Fruit fly (Drosophila melanogaster): ENCODE measurements around the gene Elp4.

Elp4 gene

DNA sequence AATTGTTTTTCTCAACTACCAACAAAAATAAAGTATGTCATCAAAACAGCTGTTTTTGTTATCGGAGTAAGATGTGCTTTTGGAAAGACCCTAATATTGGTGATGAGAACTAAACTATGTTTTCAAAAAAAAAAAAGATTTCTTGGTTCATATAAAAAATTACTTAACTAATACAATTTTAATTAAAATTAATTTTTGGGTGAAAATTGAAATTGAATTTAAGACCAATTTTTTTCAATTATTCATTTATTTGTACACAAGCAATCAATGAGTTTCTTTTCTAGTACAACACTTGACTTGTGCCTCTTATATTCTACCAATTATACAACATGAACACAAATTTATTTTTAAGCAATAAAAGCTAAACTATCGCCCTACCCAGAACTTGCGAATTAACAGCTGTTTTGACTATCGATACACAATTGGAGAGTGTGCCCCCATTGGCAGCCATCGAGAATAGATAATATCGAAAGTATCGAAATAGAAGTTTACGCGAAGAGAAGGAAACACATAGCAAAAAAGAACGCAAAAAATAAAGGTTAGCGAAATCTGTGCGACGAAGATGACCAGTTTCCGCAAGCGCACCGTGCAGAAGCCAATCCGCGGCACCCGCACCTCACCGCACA is at the start of gene Elp4, which contains the start of gene Vps52:
Gene Elp4, plus strand, starts transcription at position 292 of the 626 bp plus-strand sequence.
Gene Vps52, minus strand, starts transcription at position 51 of the 626 bp plus-strand sequence.
- TF ChIP-seq CTCF (optimal IDR thresholded peaks at IDR 0.05) (no peak), CG8478 (optimal IDR thresholded peaks at IDR 0.05) (no peak)

DNA sequence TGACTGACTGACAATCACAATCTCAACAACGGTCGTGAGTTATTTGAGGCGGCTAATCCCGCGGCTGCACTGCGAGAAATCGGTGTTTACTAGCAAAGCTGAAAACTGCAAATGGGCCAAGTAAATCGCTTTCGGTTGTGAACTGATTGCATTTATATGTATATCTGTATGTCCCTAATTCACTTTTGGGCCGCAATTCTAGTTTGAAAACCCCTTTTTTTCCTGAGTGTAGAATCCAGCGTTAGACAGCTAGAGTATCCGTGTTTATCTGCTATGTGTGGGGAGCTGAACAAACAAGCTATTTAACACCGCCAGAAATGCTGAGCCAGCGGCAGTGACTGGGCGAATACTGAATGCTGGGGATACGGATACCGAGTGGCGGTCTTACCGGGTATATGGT is 47.2 kb upstream of the Elp4 start:
- TF ChIP-seq CG8478 (optimal IDR thresholded peaks at IDR 0.05) (no peak), CTCF (optimal IDR thresholded peaks at IDR 0.05) (no peak)

DNA sequence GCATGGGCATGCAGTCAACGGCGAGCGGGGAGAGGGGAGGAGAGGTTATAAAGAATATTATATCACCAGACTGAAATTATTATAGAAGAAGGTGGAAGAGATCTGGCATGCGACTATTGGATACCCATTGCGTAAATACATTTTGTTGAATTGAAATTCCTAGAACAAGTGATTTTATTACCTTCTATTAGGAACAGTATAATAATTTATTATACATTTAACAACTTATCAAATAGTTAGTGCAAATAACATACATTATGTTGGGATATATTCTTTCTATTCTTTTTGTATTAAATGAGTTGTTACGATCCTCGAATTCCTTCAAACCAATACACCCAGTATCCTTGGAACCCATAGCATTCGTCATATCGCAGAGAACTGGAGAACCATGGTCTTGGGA is 45.7 kb upstream of the Elp4 start:
- TF ChIP-seq CG8478 (optimal IDR thresholded peaks at IDR 0.05) (no peak), CTCF (optimal IDR thresholded peaks at IDR 0.05) (no peak)

DNA sequence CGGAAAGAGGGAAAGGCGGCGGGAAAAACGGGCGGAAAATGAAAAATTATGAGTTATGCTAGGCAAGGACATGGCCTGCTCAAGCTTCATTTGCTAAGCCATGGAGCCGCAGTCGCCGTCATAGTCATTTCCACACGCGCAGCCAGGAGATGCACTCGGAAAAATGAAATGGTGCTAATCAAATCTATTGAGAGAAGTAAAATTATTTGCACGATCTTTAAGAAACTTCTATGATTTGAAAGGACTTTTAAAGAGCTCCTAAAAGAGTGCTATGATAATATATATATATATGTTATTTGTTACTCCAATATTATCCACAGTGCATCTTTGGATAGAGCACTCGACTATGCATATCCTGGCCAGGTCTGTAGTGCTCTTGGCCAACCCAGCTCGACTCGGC is 44.8 kb upstream of the Elp4 start:
- TF ChIP-seq CTCF (optimal IDR thresholded peaks at IDR 0.05) (no peak), CG8478 (optimal IDR thresholded peaks at IDR 0.05) (no peak)

DNA sequence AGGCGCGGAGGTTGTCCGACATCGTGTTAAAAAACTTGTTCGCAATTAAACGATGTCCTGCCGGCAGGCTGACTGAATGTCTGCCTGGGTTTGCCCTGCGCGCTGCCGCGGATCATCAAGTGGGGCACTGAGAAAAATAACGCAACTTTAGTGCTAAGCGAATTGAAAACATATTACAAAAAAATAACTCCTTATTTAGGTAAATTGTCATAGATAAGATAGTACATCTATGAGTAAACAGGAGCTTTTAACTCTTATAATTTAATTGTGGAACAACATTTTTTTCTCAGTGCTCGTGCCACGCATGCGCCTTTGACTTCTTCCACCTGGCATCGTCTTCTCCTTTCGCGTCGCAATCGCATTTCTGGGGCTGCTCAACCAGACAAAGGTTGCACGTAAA is 44.0 kb upstream of the Elp4 start:
- TF ChIP-seq CG8478 (optimal IDR thresholded peaks at IDR 0.05) (no peak), CTCF (optimal IDR thresholded peaks at IDR 0.05) (no peak)

DNA sequence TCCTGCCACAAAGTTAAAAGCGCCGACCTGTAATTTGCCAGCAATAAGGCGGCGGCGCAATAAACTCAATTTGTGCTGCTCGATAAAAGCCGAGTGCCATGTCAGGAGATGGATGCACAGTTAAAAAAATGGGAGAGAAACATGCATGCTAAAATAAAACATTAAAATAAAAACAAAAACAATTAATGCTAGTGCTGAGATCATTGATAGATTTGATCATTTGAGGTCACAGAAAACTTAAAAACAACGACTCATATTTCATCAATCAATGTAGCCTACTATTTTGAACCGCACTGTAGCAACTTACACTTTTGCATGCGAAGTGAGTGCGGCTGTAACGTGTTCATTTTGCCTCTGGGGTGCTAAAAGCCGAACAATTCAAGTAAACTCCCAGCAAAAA is 40.8 kb upstream of the Elp4 start:
- no peak for TF ChIP-seq CG8478 (optimal IDR thresholded peaks at IDR 0.05)
- TF ChIP-seq CTCF (optimal IDR thresholded peaks at IDR 0.05), result no peak

DNA sequence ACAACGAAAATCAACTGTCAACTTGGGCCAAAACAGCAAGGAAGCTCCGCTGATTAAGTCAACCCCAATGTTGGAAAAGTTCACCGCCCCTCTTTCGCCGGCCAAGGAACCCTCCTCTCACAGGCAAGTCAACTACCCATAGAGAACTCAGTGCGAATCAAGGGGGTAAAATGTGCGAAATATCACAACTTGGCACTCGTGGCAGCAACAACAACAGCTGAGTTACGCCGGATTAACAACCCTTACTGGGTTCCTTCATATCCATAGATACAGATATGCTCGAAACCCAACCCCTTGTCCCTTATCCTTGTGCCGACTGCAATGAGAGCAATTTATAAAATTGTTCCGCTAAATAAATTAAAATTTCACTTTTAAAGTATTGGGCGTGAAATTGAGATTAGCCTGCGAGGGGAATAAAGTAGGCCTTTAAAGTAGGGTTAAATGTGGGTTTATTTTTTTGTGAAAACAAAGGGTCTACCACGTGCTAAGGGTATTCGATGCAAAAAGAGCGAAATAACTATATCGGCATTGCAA is 34.8 kb upstream of the Elp4 start:
- TF ChIP-seq CTCF (optimal IDR thresholded peaks at IDR 0.05), result no peak
- TF ChIP-seq CG8478 (optimal IDR thresholded peaks at IDR 0.05), result no peak

DNA sequence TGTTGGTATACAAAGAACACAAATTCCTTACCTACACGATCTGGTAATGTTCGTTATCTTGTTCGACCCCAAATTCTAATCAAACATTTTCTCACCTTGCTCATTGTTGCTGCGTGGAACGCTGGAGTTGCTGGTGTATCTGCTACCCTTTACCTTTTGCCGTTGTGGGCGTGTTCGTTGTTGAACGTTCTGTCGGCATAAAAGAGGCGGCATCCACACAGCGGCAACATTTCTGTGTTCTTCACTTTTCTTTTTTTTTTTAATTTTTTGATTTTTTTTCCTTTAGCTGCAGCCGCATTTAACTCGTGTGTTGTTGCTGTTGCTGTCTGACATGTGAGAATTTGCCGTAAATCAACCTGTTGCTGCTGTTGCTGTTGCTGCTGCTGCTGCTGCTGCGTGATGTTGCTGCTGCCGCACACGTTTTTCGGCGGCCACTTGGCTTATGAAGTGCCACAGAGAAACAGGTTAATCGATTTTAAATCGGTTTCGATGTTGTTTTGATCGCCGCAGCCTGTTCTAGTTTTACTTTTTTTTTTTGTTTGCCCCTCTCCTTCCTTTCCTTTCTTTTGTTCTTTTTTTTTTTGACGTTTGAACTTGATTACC is 34.1 kb upstream of the Elp4 start:
- TF ChIP-seq CG8478 (optimal IDR thresholded peaks at IDR 0.05), result no peak
- TF ChIP-seq CTCF (optimal IDR thresholded peaks at IDR 0.05), result no peak

DNA sequence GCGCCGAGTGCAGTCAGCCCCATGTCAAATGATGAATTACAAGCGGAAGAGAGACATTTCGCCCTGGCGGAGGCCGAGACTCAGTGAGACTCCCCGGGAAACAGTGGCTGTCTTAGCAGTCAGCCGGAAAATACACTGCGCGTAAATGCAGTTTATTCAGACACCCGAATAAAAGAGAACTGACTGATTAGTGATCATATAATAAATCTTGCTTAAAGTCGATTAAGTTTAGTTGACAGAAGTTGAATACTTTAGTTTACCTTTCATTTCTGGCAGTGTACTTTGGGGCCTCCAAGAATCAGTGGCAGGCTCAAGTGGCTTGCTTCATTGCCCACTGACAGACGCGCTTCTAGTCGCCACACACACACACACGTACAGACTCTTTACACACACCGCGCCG is 32.7 kb upstream of the Elp4 start:
- no peak for TF ChIP-seq CG8478 (optimal IDR thresholded peaks at IDR 0.05)
- TF ChIP-seq CTCF (optimal IDR thresholded peaks at IDR 0.05), result no peak

DNA sequence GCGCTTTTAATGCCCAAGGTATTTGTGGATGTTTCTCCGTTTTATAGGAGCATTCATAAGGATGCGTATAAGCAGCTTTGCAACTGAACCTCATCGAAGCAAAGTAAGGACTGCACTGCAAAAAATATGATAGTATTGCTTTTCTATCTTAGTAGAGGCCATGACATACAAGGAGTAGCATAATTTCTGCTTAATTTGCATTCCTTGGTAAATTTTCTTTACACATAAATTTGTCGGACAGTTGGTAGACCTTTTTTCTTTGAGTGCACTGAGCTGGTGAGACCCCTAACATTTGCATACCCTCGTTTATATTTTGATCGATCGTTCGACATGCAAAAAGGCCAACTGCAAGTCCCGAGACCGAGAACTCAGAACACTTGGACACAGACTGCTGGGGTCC is 31.0 kb upstream of the Elp4 start:
- TF ChIP-seq CTCF (optimal IDR thresholded peaks at IDR 0.05), result no peak
- no peak for TF ChIP-seq CG8478 (optimal IDR thresholded peaks at IDR 0.05)

DNA sequence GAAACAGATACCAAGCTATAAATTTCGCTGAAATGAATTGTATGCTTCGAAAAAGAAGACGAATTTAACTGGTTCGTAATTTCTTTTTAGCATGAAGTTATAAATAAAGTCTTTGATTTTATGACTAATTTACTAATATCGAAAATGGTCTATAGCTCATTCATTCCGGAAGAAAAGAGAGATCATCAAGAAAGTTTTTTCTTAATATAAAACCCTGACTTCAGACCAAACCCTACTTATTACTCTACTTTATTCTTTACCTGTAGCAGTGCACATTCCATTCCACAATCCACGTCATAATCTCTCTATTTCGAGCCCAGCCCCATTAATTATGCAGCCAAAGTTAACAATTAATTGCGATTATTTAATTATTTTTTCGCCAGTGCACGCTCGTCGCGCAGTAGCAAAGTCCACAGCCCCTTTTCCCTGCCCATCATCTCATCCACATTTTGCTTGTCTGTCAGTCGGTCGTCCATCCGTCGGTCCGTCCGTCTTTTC is 30.0 kb upstream of the Elp4 start:
- TF ChIP-seq CG8478 (optimal IDR thresholded peaks at IDR 0.05), result no peak
- no peak for TF ChIP-seq CTCF (optimal IDR thresholded peaks at IDR 0.05)

DNA sequence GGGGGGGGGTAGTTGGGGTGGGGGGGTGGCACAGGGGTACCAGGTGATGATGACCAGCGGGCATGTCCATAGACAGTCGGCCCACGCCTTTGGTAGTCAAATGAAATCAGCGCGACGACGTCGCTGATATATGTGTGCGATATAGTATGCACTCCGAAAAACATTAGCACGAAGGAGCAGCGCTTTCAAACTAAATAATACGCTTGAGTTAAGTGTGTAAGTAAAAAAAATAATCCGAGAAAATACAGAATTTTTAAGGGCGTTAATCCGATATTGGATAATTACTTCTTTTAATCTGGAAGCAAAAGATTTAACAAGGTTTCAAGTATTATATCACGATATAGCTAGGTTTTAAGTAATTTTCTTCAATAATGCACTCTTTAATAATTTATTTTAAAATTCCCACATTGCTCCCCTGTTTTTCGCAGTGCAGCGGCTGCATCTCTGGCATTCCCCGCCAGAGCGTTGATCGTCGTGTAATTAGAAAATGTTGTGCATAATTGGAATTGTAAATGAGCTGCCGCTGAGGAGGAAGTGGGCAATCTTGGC is 29.1 kb upstream of the Elp4 start:
- TF ChIP-seq CG8478 (optimal IDR thresholded peaks at IDR 0.05) (no peak), CTCF (optimal IDR thresholded peaks at IDR 0.05) (no peak)

DNA sequence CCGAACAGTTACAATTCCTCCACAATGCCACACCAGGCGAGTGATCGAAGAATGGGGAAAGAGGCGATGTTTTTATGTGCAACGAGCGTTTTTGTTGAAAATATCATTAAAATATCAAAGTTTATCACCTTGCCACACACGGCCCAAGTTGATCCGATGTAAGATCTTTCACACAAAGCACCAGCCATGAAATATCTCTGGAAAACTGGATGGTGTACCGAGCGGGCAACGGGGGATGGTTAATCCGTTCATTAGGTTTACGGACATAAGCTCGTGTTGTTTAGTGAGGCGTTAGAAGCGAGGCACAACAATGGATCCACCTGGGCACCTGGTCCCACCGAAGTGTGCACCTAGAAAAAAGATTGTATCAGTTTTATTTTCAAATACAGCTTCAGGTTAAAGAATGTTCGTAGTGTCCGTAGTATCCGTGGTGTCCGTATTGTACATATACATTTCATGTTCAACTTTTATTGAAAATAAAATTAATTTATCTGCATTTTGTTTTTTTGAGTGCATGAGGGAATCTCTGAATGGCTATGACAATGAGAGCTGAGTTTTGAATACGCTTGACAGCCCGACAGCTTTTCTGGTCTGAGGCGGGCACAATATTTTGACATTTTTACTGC is 27.4 kb upstream of the Elp4 start:
- TF ChIP-seq CTCF (optimal IDR thresholded peaks at IDR 0.05) (no peak), CG8478 (optimal IDR thresholded peaks at IDR 0.05) (no peak)

DNA sequence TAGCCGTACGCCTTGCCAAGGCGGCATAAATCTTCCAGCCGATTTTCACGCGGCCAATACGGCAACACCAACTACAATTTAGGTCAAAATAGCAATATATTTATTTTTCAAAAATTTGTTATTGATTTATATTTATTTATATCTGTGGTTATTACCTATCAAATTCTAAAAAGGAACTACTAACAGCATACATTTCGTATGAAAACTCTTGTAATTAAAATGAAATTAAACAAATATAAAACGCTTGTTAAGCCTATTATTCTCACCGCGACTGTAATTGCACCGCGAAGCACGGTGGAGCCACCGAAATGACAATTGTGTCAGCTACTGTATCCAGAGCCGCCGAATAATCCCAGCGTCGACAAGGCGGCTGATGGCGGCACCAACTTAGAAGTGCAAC is 24.5 kb upstream of the Elp4 start:
- TF ChIP-seq CTCF (optimal IDR thresholded peaks at IDR 0.05) (no peak), CG8478 (optimal IDR thresholded peaks at IDR 0.05) (no peak)

DNA sequence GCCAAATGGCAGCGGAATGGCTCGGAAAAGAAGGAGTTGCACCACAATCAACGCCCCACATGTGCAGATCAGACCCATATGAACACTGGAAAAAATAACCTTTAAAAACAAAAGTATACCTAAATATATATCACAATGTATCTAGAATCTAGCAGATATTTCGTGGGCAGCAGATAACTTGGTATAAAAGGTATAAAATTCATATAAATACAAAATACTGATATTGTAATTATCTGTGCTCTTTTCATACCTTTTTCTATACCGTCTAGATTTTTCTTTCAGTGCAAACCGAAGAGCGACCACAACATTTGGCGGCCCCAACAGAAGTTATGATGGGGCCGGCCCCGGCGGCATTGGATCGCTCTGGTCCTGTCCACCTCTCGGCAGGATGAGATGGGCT is 22.6 kb upstream of the Elp4 start:
- no peak for TF ChIP-seq CTCF (optimal IDR thresholded peaks at IDR 0.05)
- no peak for TF ChIP-seq CG8478 (optimal IDR thresholded peaks at IDR 0.05)

DNA sequence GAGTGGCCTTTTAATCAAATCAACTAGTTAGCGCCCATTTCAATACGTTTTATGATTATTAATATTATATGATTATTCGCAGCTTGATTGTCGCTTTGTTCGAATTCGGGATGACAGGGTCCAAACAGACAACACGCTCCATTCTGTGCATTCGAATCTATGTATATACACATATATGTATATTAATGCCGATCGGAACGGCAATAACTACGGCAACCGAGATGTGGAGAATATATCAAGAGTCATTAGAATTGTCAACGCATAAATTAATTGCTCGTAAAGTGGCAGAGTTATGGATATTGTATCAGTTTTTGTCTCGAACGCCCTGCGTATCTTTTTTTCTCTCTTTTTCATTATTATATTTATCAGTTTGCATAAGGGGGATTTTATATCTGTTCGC is 21.1 kb upstream of the Elp4 start:
- TF ChIP-seq CTCF (optimal IDR thresholded peaks at IDR 0.05) (no peak), CG8478 (optimal IDR thresholded peaks at IDR 0.05) (no peak)

All from S2 (cell line).